Fruit fly (Drosophila melanogaster) whole organism, embryonic: Measurements from ENCODE around the gene CG13364.

Source experiments
- Awh ChIP-seq: fragments of 200-800 bp; sonication (Bioruptor generic); IDR thresholded peaks from 2 replicates; pipeline ENCODE4, ENCODE4 v1.3.6; 2022; ENCODE audit warnings: missing biosample characterization, missing genetic modification characterization
- Bgb ChIP-seq: fragments of 200-800 bp; sonication (Bioruptor generic); IDR thresholded peaks from 2 replicates; pipeline ENCODE4 v1.3.6; 2022; ENCODE audit warnings: missing biosample characterization, missing genetic modification characterization; ENCODE audit not compliant: partially characterized antibody
- C15 ChIP-seq: fragments of 200-800 bp; sonication (Bioruptor generic); IDR thresholded peaks from 3 replicates; pipeline ENCODE4 v1.3.6; 2022; ENCODE audit warnings: missing biosample characterization, missing genetic modification characterization
- CG10147 ChIP-seq: fragments of 200-800 bp; sonication (Bioruptor generic); optimal IDR thresholded peaks from 2 replicates; lab custom pipeline; 2019; ENCODE audit warnings: missing biosample characterization, mild to moderate bottlenecking, missing genetic modification characterization, moderate library complexity
- CG1024 ChIP-seq: fragments of 200-800 bp; sonication (Bioruptor generic); IDR thresholded peaks from 2 replicates; pipeline ENCODE4 v1.3.6; 2022; ENCODE audit warnings: missing biosample characterization, missing genetic modification characterization
- CG10274 ChIP-seq: fragments of 200-800 bp; sonication (Bioruptor generic); optimal IDR thresholded peaks from 3 replicates; lab custom pipeline; 2017; ENCODE audit warnings: missing biosample characterization, mild to moderate bottlenecking, missing genetic modification characterization
- CG10431 ChIP-seq: fragments of 200-800 bp; sonication (Bioruptor generic); optimal IDR thresholded peaks from 3 replicates; lab custom pipeline; 2018; ENCODE audit warnings: missing biosample characterization, mild to moderate bottlenecking, missing genetic modification characterization
- CG11398 ChIP-seq: fragments of 200-800 bp; sonication (Bioruptor generic); optimal IDR thresholded peaks from 2 replicates; lab custom pipeline; 2016; ENCODE audit warnings: missing biosample characterization, missing genetic modification characterization
- CG11456 ChIP-seq: fragments of 200-800 bp; sonication (Bioruptor generic); IDR thresholded peaks from 3 replicates; pipeline ENCODE4 v1.3.6; 2022; ENCODE audit warnings: missing biosample characterization, missing genetic modification characterization
- CG11695 ChIP-seq: fragments of 200-800 bp; sonication (Bioruptor generic); IDR thresholded peaks from 3 replicates; pipeline ENCODE4 v1.3.6; 2022; ENCODE audit warnings: missing biosample characterization, missing genetic modification characterization
- CG12071 ChIP-seq: fragments of 200-800 bp; sonication (Bioruptor generic); optimal IDR thresholded peaks from 3 replicates; lab custom pipeline; 2018; ENCODE audit warnings: missing biosample characterization, mild to moderate bottlenecking, missing genetic modification characterization
- CG15011 ChIP-seq: fragments of 200-800 bp; sonication (Bioruptor generic); optimal IDR thresholded peaks from 3 replicates; lab custom pipeline; 2018; ENCODE audit warnings: missing biosample characterization, mild to moderate bottlenecking, missing genetic modification characterization
- CG15073 ChIP-seq: fragments of 200-800 bp; sonication (Bioruptor generic); optimal IDR thresholded peaks from 2 replicates; lab custom pipeline; 2016; ENCODE audit warnings: missing biosample characterization, missing genetic modification characterization
- CG15269 ChIP-seq: fragments of 200-800 bp; sonication (Bioruptor generic); optimal IDR thresholded peaks from 2 replicates; lab custom pipeline; 2018; ENCODE audit warnings: missing biosample characterization, mild to moderate bottlenecking, missing genetic modification characterization, moderate library complexity
- CG1529 ChIP-seq: fragments of 200-800 bp; sonication (Bioruptor generic); optimal IDR thresholded peaks from 3 replicates; lab custom pipeline; 2018; ENCODE audit warnings: missing biosample characterization, missing genetic modification characterization
- CG16779 ChIP-seq: fragments of 200-800 bp; sonication (Bioruptor generic); IDR thresholded peaks from 2 replicates; pipeline ENCODE4 v1.3.6; 2022; ENCODE audit warnings: missing biosample characterization, missing genetic modification characterization
- CG17568 ChIP-seq: fragments of 200-800 bp; sonication (Bioruptor generic); optimal IDR thresholded peaks from 2 replicates; lab custom pipeline; 2018; ENCODE audit warnings: missing biosample characterization, mild to moderate bottlenecking, missing genetic modification characterization, moderate library complexity
- CG2678 ChIP-seq: fragments of 200-800 bp; sonication (Bioruptor generic); optimal IDR thresholded peaks from 3 replicates; lab custom pipeline; 2019; ENCODE audit warnings: missing biosample characterization, mild to moderate bottlenecking, missing genetic modification characterization, moderate library complexity
- CG30431 ChIP-seq: fragments of 200-800 bp; sonication (Bioruptor generic); optimal IDR thresholded peaks from 2 replicates; lab custom pipeline; 2017; ENCODE audit warnings: missing biosample characterization, missing genetic modification characterization
- CG6175 ChIP-seq: fragments of 200-800 bp; sonication (Bioruptor generic); IDR thresholded peaks from 3 replicates; pipeline ENCODE4 v1.3.6; 2022; ENCODE audit warnings: missing biosample characterization, missing genetic modification characterization
- CG6765 ChIP-seq: fragments of 200-800 bp; sonication (Bioruptor generic); optimal IDR thresholded peaks from 3 replicates; lab custom pipeline; 2017; ENCODE audit warnings: missing biosample characterization, mild to moderate bottlenecking, missing genetic modification characterization
- CG6813 ChIP-seq: fragments of 200-800 bp; sonication (Bioruptor generic); optimal IDR thresholded peaks from 2 replicates; lab custom pipeline; 2017; ENCODE audit warnings: missing biosample characterization, missing genetic modification characterization, mild to moderate bottlenecking, moderate library complexity, missing genetic modification reagents
- CTCF ChIP-seq: fragments of 200-800 bp; sonication (Bioruptor generic); optimal IDR thresholded peaks from 2 replicates; lab custom pipeline; 2017; ENCODE audit warnings: missing biosample characterization, mild to moderate bottlenecking, missing genetic modification characterization, moderate library complexity
- Dad ChIP-seq: fragments of 200-800 bp; sonication (Bioruptor generic); optimal IDR thresholded peaks from 3 replicates; lab custom pipeline; 2016; ENCODE audit warnings: missing biosample characterization, missing genetic modification characterization
- Dek ChIP-seq: fragments of 200-800 bp; sonication (Bioruptor generic); optimal IDR thresholded peaks from 3 replicates; lab custom pipeline; 2019; ENCODE audit warnings: missing biosample characterization, mild to moderate bottlenecking, missing genetic modification characterization, moderate library complexity
- Lim3 ChIP-seq: fragments of 200-800 bp; sonication (Bioruptor generic); IDR thresholded peaks from 2 replicates; pipeline ENCODE4 v1.3.6; 2022; ENCODE audit warnings: missing biosample characterization, missing genetic modification characterization
- Oaz ChIP-seq: fragments of 200-800 bp; sonication (Bioruptor generic); IDR thresholded peaks from 2 replicates; pipeline ENCODE4 v1.3.6; 2022; ENCODE audit warnings: missing biosample characterization, missing genetic modification characterization
- Side ChIP-seq: fragments of 200-800 bp; sonication (Bioruptor generic); optimal IDR thresholded peaks from 2 replicates; lab custom pipeline; 2016; ENCODE audit warnings: missing biosample characterization, missing genetic modification characterization
- Sox100B ChIP-seq: fragments of 200-800 bp; sonication (Bioruptor generic); optimal IDR thresholded peaks from 3 replicates; lab custom pipeline; 2018; ENCODE audit warnings: missing biosample characterization, mild to moderate bottlenecking, missing genetic modification characterization
- al ChIP-seq: fragments of 200-800 bp; sonication (Bioruptor generic); IDR thresholded peaks from 2 replicates; pipeline ENCODE4 v1.3.6; 2022; ENCODE audit warnings: missing biosample characterization, missing genetic modification characterization
- bbx ChIP-seq: fragments of 200-800 bp; sonication (Bioruptor generic); IDR thresholded peaks from 2 replicates; pipeline ENCODE4 v1.3.6; 2022; ENCODE audit warnings: missing biosample characterization, missing genetic modification characterization; ENCODE audit not compliant: partially characterized antibody
- br ChIP-seq: fragments of >200 bp; optimal IDR thresholded peaks from 2 replicates; lab custom pipeline; 2017
- caup ChIP-seq: fragments of 200-800 bp; sonication (Bioruptor generic); optimal IDR thresholded peaks from 3 replicates; lab custom pipeline; 2017; ENCODE audit warnings: missing biosample characterization, mild to moderate bottlenecking, missing genetic modification characterization, moderate library complexity; ENCODE audit not compliant: severe bottlenecking
- corto ChIP-seq: fragments of 200-800 bp; sonication (Bioruptor generic); optimal IDR thresholded peaks from 2 replicates; lab custom pipeline; 2016; ENCODE audit warnings: missing biosample characterization, mild to moderate bottlenecking, missing genetic modification characterization, moderate library complexity
- crc ChIP-seq: fragments of 200-800 bp; sonication (Bioruptor generic); optimal IDR thresholded peaks from 2 replicates; lab custom pipeline; 2016; ENCODE audit warnings: missing biosample characterization, missing genetic modification characterization
- cwo ChIP-seq: fragments of 200-800 bp; sonication (Bioruptor generic); optimal IDR thresholded peaks from 3 replicates; lab custom pipeline; 2017; ENCODE audit warnings: missing biosample characterization, missing genetic modification characterization, mild to moderate bottlenecking, moderate library complexity, missing genetic modification reagents
- dati ChIP-seq: fragments of 200-800 bp; sonication (Bioruptor generic); IDR thresholded peaks from 2 replicates; pipeline ENCODE4 v1.3.6; 2022; ENCODE audit warnings: missing biosample characterization, missing genetic modification characterization
- eve ChIP-seq, 2 experiments: fragments of >200 bp; optimal IDR thresholded peaks; 2 replicates each; lab custom pipeline; 2017; ENCODE audit warnings: missing biosample characterization in 2 of 2, missing genetic modification characterization in 2 of 2
- hb ChIP-seq: fragments of 200-800 bp; sonication (Bioruptor generic); IDR thresholded peaks from 3 replicates; pipeline ENCODE4 v1.3.6; 2022; ENCODE audit warnings: missing biosample characterization, missing genetic modification characterization; ENCODE audit not compliant: partially characterized antibody
- luna ChIP-seq: fragments of 200-800 bp; sonication (Bioruptor generic); optimal IDR thresholded peaks from 2 replicates; lab custom pipeline; 2016; ENCODE audit warnings: missing biosample characterization, missing genetic modification characterization
- mam ChIP-seq: fragments of 200-800 bp; sonication (Bioruptor generic); optimal IDR thresholded peaks from 3 replicates; lab custom pipeline; 2016; ENCODE audit warnings: missing biosample characterization, missing genetic modification characterization
- onecut ChIP-seq: fragments of 200-800 bp; sonication (Bioruptor generic); IDR thresholded peaks from 2 replicates; pipeline ENCODE4 v1.3.6; 2022; ENCODE audit warnings: missing biosample characterization, missing genetic modification characterization
- otp ChIP-seq: fragments of 200-800 bp; sonication (Bioruptor generic); IDR thresholded peaks from 3 replicates; pipeline ENCODE4, ENCODE4 v1.3.6; 2022; ENCODE audit warnings: missing biosample characterization, missing genetic modification characterization
- p53 ChIP-seq: fragments of 200-800 bp; sonication (Bioruptor generic); optimal IDR thresholded peaks from 2 replicates; lab custom pipeline; 2016; ENCODE audit warnings: missing biosample characterization, missing genetic modification characterization
- repo ChIP-seq: fragments of 200-800 bp; sonication (Bioruptor generic); optimal IDR thresholded peaks from 2 replicates; lab custom pipeline; 2016; ENCODE audit warnings: missing biosample characterization, missing genetic modification characterization
- salm ChIP-seq: fragments of 200-800 bp; sonication (Bioruptor generic); optimal IDR thresholded peaks from 2 replicates; lab custom pipeline; 2018; ENCODE audit warnings: missing biosample characterization, mild to moderate bottlenecking, missing genetic modification characterization
- shn ChIP-seq: fragments of 200-800 bp; sonication (Bioruptor generic); optimal IDR thresholded peaks from 3 replicates; lab custom pipeline; 2016; ENCODE audit warnings: missing biosample characterization, missing genetic modification characterization
- sim ChIP-seq: fragments of 200-800 bp; sonication (Bioruptor generic); IDR thresholded peaks from 2 replicates; pipeline ENCODE4 v1.3.6; 2022; ENCODE audit warnings: missing biosample characterization, missing genetic modification characterization
- sob ChIP-seq: fragments of 200-800 bp; sonication (Bioruptor generic); IDR thresholded peaks from 2 replicates; pipeline ENCODE4 v1.3.6; 2022; ENCODE audit warnings: missing biosample characterization, missing genetic modification characterization
- sr ChIP-seq: fragments of 200-800 bp; sonication (Bioruptor generic); IDR thresholded peaks from 3 replicates; pipeline ENCODE4 v1.3.6; 2022; ENCODE audit warnings: missing biosample characterization, missing genetic modification characterization
- stc ChIP-seq: fragments of 200-800 bp; sonication (Bioruptor generic); IDR thresholded peaks from 2 replicates; pipeline ENCODE4 v1.3.6; 2022; ENCODE audit warnings: missing biosample characterization, missing genetic modification characterization
- tap ChIP-seq: fragments of 200-800 bp; optimal IDR thresholded peaks from 3 replicates; lab custom pipeline; 2019; ENCODE audit warnings: missing biosample characterization, mild to moderate bottlenecking, missing genetic modification characterization, moderate library complexity
- unc-4 ChIP-seq: fragments of 200-800 bp; sonication (Bioruptor generic); IDR thresholded peaks from 2 replicates; pipeline ENCODE4 v1.3.6; 2022; ENCODE audit warnings: missing biosample characterization, missing genetic modification characterization; ENCODE audit not compliant: partially characterized antibody

CG13364 gene

DNA sequence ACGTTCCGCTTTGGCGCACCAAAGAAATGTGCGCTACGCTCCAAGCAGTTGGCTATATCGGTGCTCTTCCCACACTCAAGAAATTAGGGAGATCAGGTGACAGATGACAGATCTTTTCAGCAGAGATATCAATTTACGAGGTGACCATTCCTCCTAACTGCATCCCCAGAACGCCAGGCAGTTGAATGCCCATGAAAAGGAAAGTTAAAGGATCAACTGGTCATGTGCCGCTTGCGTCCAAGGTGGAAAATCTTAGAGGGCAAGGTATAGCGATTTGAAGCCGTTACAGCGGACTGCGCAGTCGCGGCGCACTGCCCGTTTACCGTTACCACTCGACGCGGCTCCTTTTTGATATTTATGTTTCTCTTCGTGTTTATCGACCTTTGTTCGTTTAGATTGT, 6.4 kb downstream of the CG13364 start (continued):
- TF ChIP-seq tap (tag; lab: Kevin White, UChicago) (no peak), Sox100B (GFP tag; lab: Kevin White, UChicago) (peak; percentile 48), CG1529 (no peak), CG11398 (peak; percentile 2), Oaz (no peak), otp (GFP tag; lab: Robert Waterston, UW) (no peak), CG6765 (GFP tag; lab: Kevin White, UChicago) (no peak), Awh (no peak), CG2678 (tag; lab: Kevin White, UChicago) (peak; percentile 47), C15 (no peak), CG15269 (peak; percentile 37), al (GFP tag; lab: Robert Waterston, UW) (0 out of 2 replicates have a peak, but pooled peaks have one; percentile 10), mam (GFP tag; lab: Kevin White, UChicago) (peak; percentile 39), CG15011 (no peak), eve (GFP tag; optimal IDR thresholded peaks at IDR 0.05; lab: Kevin White, UChicago) (no peak), CG11456 (GFP tag; lab: Robert Waterston, UW) (0 out of 3 replicates have a peak, but pooled peaks have one; percentile 32), CG12071 (GFP tag; lab: Kevin White, UChicago) (no peak), CG1024 (GFP tag; lab: Robert Waterston, UW) (no peak), CG15073 (GFP tag; lab: Kevin White, UChicago) (no peak), Lim3 (GFP tag; lab: Robert Waterston, UW) (no peak), stc (GFP tag; lab: Robert Waterston, UW) (no peak), shn (peak; percentile 28), onecut (GFP tag; lab: Robert Waterston, UW) (no peak), Dek (tag; lab: Kevin White, UChicago) (no peak), Dad (GFP tag; lab: Kevin White, UChicago) (peak; percentile 10), CG6813 (GFP tag; lab: Kevin White, UChicago) (no peak), sob (GFP tag; lab: Robert Waterston, UW) (no peak), salm (no peak), hb (GFP tag; lab: Robert Waterston, UW) (no peak), cwo (GFP tag; lab: Kevin White, UChicago) (no peak), br (lab: Kevin White, UChicago) (no peak), unc-4 (no peak), CG17568 (GFP tag; lab: Kevin White, UChicago) (no peak), CTCF (GFP tag; lab: Kevin White, UChicago) (no peak), crc (GFP tag; lab: Kevin White, UChicago) (no peak), CG16779 (GFP tag; lab: Robert Waterston, UW) (no peak), CG6175 (no peak), dati (no peak), CG30431 (GFP tag; lab: Kevin White, UChicago) (no peak), sim (GFP tag; lab: Robert Waterston, UW) (no peak), corto (GFP tag; lab: Kevin White, UChicago) (no peak), sr (GFP tag; lab: Robert Waterston, UW) (no peak), CG10274 (GFP tag; lab: Kevin White, UChicago) (peak; percentile 98), CG10147 (GFP tag; lab: Kevin White, UChicago) (peak; percentile 6), luna (GFP tag; lab: Kevin White, UChicago) (no peak), p53 (GFP tag; lab: Kevin White, UChicago) (no peak), bbx (GFP tag; lab: Robert Waterston, UW) (no peak), Bgb (no peak), CG10431 (GFP tag; lab: Kevin White, UChicago) (no peak), repo (no peak), CG11695 (GFP tag; lab: Robert Waterston, UW) (no peak), Side (GFP tag; lab: Kevin White, UChicago) (peak; percentile 18), caup (no peak)
